Fruit fly (Drosophila melanogaster) whole organism, prepupa: ENCODE data around the gene tna.

Source experiments
- Blimp-1 ChIP-seq: fragments of 200-800 bp; sonication (Bioruptor generic); optimal IDR thresholded peaks from 3 replicates; lab custom pipeline; 2017; ENCODE audit warnings: missing biosample characterization, missing genetic modification characterization, mild to moderate bottlenecking, moderate library complexity, missing genetic modification reagents
- CG10631 ChIP-seq: fragments of 200-800 bp; sonication (Bioruptor generic); optimal IDR thresholded peaks from 2 replicates; lab custom pipeline; 2016; ENCODE audit warnings: missing biosample characterization, missing genetic modification characterization
- CG10669 ChIP-seq: fragments of 200-800 bp; sonication (Bioruptor generic); optimal IDR thresholded peaks from 3 replicates; lab custom pipeline; 2018; ENCODE audit warnings: missing biosample characterization, mild to moderate bottlenecking, missing genetic modification characterization, moderate library complexity
- CG11294 ChIP-seq: fragments of 200-800 bp; sonication (Bioruptor generic); IDR thresholded peaks from 2 replicates; pipeline ENCODE4 v1.3.6; 2022; ENCODE audit warnings: missing biosample characterization, missing genetic modification characterization
- CG15336 ChIP-seq: fragments of 200-800 bp; sonication (Bioruptor generic); IDR thresholded peaks from 2 replicates; pipeline ENCODE4 v1.3.6; 2022; ENCODE audit warnings: missing biosample characterization, missing genetic modification characterization
- CG1621 ChIP-seq: fragments of 200-800 bp; sonication (Bioruptor generic); optimal IDR thresholded peaks from 3 replicates; lab custom pipeline; 2018; ENCODE audit warnings: missing biosample characterization, mild to moderate bottlenecking, missing genetic modification characterization
- CG3032 ChIP-seq: fragments of 200-800 bp; optimal IDR thresholded peaks from 2 replicates; lab custom pipeline; 2019; ENCODE audit warnings: missing biosample characterization, mild to moderate bottlenecking, missing genetic modification characterization, moderate library complexity
- CG31627 ChIP-seq: fragments of 200-800 bp; sonication (Bioruptor generic); optimal IDR thresholded peaks from 3 replicates; lab custom pipeline; 2016; ENCODE audit warnings: missing biosample characterization, missing genetic modification characterization
- CG32006 ChIP-seq: fragments of 200-800 bp; sonication (Bioruptor generic); optimal IDR thresholded peaks from 3 replicates; lab custom pipeline; 2017; ENCODE audit warnings: missing biosample characterization, mild to moderate bottlenecking, missing genetic modification characterization
- CG3919 ChIP-seq: fragments of 200-800 bp; sonication (Bioruptor generic); optimal IDR thresholded peaks from 3 replicates; lab custom pipeline; 2016; ENCODE audit warnings: missing biosample characterization, missing genetic modification characterization
- CG4318 ChIP-seq: fragments of 200-800 bp; sonication (Bioruptor generic); optimal IDR thresholded peaks from 3 replicates; lab custom pipeline; 2017; ENCODE audit warnings: missing biosample characterization, mild to moderate bottlenecking, missing genetic modification characterization
- CG6163 ChIP-seq: fragments of 200-800 bp; sonication (Bioruptor generic); IDR thresholded peaks from 3 replicates; pipeline ENCODE4 v1.3.6; 2022; ENCODE audit warnings: missing biosample characterization, missing genetic modification characterization
- CG6276 ChIP-seq: fragments of 200-800 bp; sonication (Bioruptor generic); optimal IDR thresholded peaks from 2 replicates; lab custom pipeline; 2017; ENCODE audit warnings: missing biosample characterization, mild to moderate bottlenecking, missing genetic modification characterization
- CG6792 ChIP-seq: fragments of 200-800 bp; sonication (Bioruptor generic); optimal IDR thresholded peaks from 3 replicates; lab custom pipeline; 2016; ENCODE audit warnings: missing biosample characterization, missing genetic modification characterization
- CG6808 ChIP-seq: fragments of 200-800 bp; sonication (Bioruptor generic); optimal IDR thresholded peaks from 3 replicates; lab custom pipeline; 2017; ENCODE audit warnings: missing biosample characterization, missing genetic modification characterization, mild to moderate bottlenecking, moderate library complexity, missing genetic modification reagents
- CG6854 ChIP-seq: fragments of 200-800 bp; sonication (Bioruptor generic); optimal IDR thresholded peaks from 2 replicates; lab custom pipeline; 2017; ENCODE audit warnings: missing biosample characterization, mild to moderate bottlenecking, missing genetic modification characterization
- CG7368 ChIP-seq: fragments of 200-800 bp; sonication (Bioruptor generic); optimal IDR thresholded peaks from 3 replicates; lab custom pipeline; 2016; ENCODE audit warnings: missing biosample characterization, missing genetic modification characterization
- CG8119 ChIP-seq: fragments of 200-800 bp; sonication (Bioruptor generic); IDR thresholded peaks from 3 replicates; pipeline ENCODE4 v1.3.6; 2022; ENCODE audit warnings: missing biosample characterization, missing genetic modification characterization
- CG8319 ChIP-seq: fragments of 200-800 bp; sonication (Bioruptor generic); optimal IDR thresholded peaks from 3 replicates; lab custom pipeline; 2016; ENCODE audit warnings: missing biosample characterization, missing genetic modification characterization
- CG8632 ChIP-seq: fragments of 200-800 bp; sonication (Bioruptor generic); optimal IDR thresholded peaks from 3 replicates; lab custom pipeline; 2016; ENCODE audit warnings: missing biosample characterization, missing genetic modification characterization
- CG9139 ChIP-seq: fragments of 200-800 bp; sonication (Bioruptor generic); optimal IDR thresholded peaks from 3 replicates; lab custom pipeline; 2017; ENCODE audit warnings: missing biosample characterization, mild to moderate bottlenecking, missing genetic modification characterization
- Eip93F ChIP-seq: fragments of 200-800 bp; sonication (Bioruptor generic); optimal IDR thresholded peaks from 2 replicates; lab custom pipeline; 2016; ENCODE audit warnings: missing biosample characterization, mild to moderate bottlenecking, missing genetic modification characterization
- Ets96B ChIP-seq: fragments of 200-800 bp; optimal IDR thresholded peaks from 2 replicates; lab custom pipeline; 2019; ENCODE audit warnings: missing biosample characterization, mild to moderate bottlenecking, missing genetic modification characterization, moderate library complexity
- Hr38 ChIP-seq: sonication (Bioruptor generic); optimal IDR thresholded peaks from 2 replicates; lab custom pipeline; 2016; ENCODE audit warnings: missing biosample characterization, missing genetic modification characterization
- Hr39 ChIP-seq: fragments of 200-800 bp; sonication (Bioruptor generic); optimal IDR thresholded peaks from 2 replicates; lab custom pipeline; 2016; ENCODE audit warnings: missing biosample characterization, missing genetic modification characterization
- Hr4 ChIP-seq: fragments of 200-800 bp; sonication (Bioruptor generic); optimal IDR thresholded peaks from 3 replicates; lab custom pipeline; 2016; ENCODE audit warnings: missing biosample characterization, missing genetic modification characterization
- Lpt ChIP-seq: fragments of 200-800 bp; sonication (Bioruptor generic); optimal IDR thresholded peaks from 3 replicates; lab custom pipeline; 2016; ENCODE audit warnings: missing biosample characterization, missing genetic modification characterization
- Sox14 ChIP-seq: fragments of 200-800 bp; sonication (Bioruptor generic); optimal IDR thresholded peaks from 3 replicates; lab custom pipeline; 2016; ENCODE audit warnings: missing biosample characterization, missing genetic modification characterization
- achi ChIP-seq: fragments of 200-800 bp; sonication (Bioruptor generic); optimal IDR thresholded peaks from 3 replicates; lab custom pipeline; 2016; ENCODE audit warnings: missing biosample characterization, missing genetic modification characterization
- acj6 ChIP-seq: fragments of 200-800 bp; sonication (Bioruptor generic); optimal IDR thresholded peaks from 3 replicates; lab custom pipeline; 2016; ENCODE audit warnings: missing biosample characterization, missing genetic modification characterization
- cyc ChIP-seq: fragments of 200-800 bp; sonication (Bioruptor generic); optimal IDR thresholded peaks from 3 replicates; lab custom pipeline; 2016; ENCODE audit warnings: missing biosample characterization, missing genetic modification characterization
- dac ChIP-seq: fragments of 200-800 bp; sonication (Bioruptor generic); optimal IDR thresholded peaks from 2 replicates; lab custom pipeline; 2017; ENCODE audit warnings: missing biosample characterization, mild to moderate bottlenecking, missing genetic modification characterization
- dsx ChIP-seq: fragments of 200-800 bp; optimal IDR thresholded peaks from 3 replicates; lab custom pipeline; 2019; ENCODE audit warnings: missing biosample characterization, mild to moderate bottlenecking, missing genetic modification characterization, moderate library complexity; ENCODE audit not compliant: poor library complexity, severe bottlenecking
- eg ChIP-seq: fragments of 200-800 bp; sonication (Bioruptor generic); IDR thresholded peaks from 3 replicates; pipeline ENCODE4 v1.3.6; 2022; ENCODE audit warnings: missing biosample characterization, missing genetic modification characterization
- fd85E ChIP-seq: fragments of 200-800 bp; sonication (Bioruptor generic); optimal IDR thresholded peaks from 3 replicates; lab custom pipeline; 2016; ENCODE audit warnings: missing biosample characterization, missing genetic modification characterization
- fkh ChIP-seq: fragments of 200-800 bp; sonication (Bioruptor generic); optimal IDR thresholded peaks from 3 replicates; lab custom pipeline; 2017; ENCODE audit warnings: missing biosample characterization, mild to moderate bottlenecking, missing genetic modification characterization, moderate library complexity
- lz ChIP-seq: fragments of 200-800 bp; sonication (Bioruptor generic); optimal IDR thresholded peaks from 3 replicates; lab custom pipeline; 2016; ENCODE audit warnings: missing biosample characterization, missing genetic modification characterization
- net ChIP-seq: fragments of 200-800 bp; sonication (Bioruptor generic); optimal IDR thresholded peaks from 3 replicates; lab custom pipeline; 2016; ENCODE audit warnings: missing biosample characterization, missing genetic modification characterization
- pdm3 ChIP-seq: fragments of 200-800 bp; sonication (Bioruptor generic); optimal IDR thresholded peaks from 3 replicates; lab custom pipeline; 2016; ENCODE audit warnings: missing biosample characterization, missing genetic modification characterization
- salr ChIP-seq, 2 experiments: fragments of 200-800 bp; sonication (Bioruptor generic); optimal IDR thresholded peaks; 3 replicates each; lab custom pipeline; 2016 to 2018; ENCODE audit warnings: missing biosample characterization in 2 of 2, missing genetic modification characterization in 2 of 2, mild to moderate bottlenecking in 1 of 2
- spab ChIP-seq: fragments of 200-800 bp; sonication (Bioruptor generic); optimal IDR thresholded peaks from 2 replicates; lab custom pipeline; 2017; ENCODE audit warnings: missing biosample characterization, mild to moderate bottlenecking, missing genetic modification characterization, missing genetic modification reagents
- ss ChIP-seq, 2 experiments: fragments of 200-800 bp; sonication (Bioruptor generic); optimal IDR thresholded peaks; 2 replicates in 1 of 2; 3 replicates in 1 of 2; lab custom pipeline; 2017 to 2018; ENCODE audit warnings: mild to moderate bottlenecking in 2 of 2, missing biosample characterization in 2 of 2, missing genetic modification characterization in 2 of 2, moderate library complexity in 1 of 2
- vri ChIP-seq: fragments of 200-800 bp; sonication (Bioruptor generic); optimal IDR thresholded peaks from 3 replicates; lab custom pipeline; 2016; ENCODE audit warnings: missing biosample characterization, mild to moderate bottlenecking, missing genetic modification characterization

tna gene

dm6 chr3L:10792569-10792968, 42.8 kb upstream of the tna start:
- TF ChIP-seq Sox14 (GFP tag; lab: Kevin White, UChicago) (no peak), vri (no peak), ss (GFP tag; optimal IDR thresholded peaks at IDR 0.05; lab: Kevin White, UChicago) (no peak), CG6276 (GFP tag; lab: Kevin White, UChicago) (peak; percentile 76), salr (GFP tag; optimal IDR thresholded peaks at IDR 0.05; lab: Kevin White, UChicago) (no peak), fkh (GFP tag; lab: Kevin White, UChicago) (no peak), Hr39 (GFP tag; lab: Kevin White, UChicago) (no peak), CG1621 (no peak), Eip93F (GFP tag; lab: Kevin White, UChicago) (no peak), fd85E (GFP tag; lab: Kevin White, UChicago) (no peak), Blimp-1 (GFP tag; lab: Kevin White, UChicago) (no peak), CG6792 (no peak), eg (GFP tag; lab: Robert Waterston, UW) (peak; percentile 87), CG31627 (GFP tag; lab: Kevin White, UChicago) (no peak), CG7368 (no peak), acj6 (GFP tag; lab: Kevin White, UChicago) (no peak), net (GFP tag; lab: Kevin White, UChicago) (no peak), Hr38 (GFP tag; lab: Kevin White, UChicago) (peak; percentile 1), CG6854 (no peak), lz (GFP tag; lab: Kevin White, UChicago) (no peak), dac (GFP tag; lab: Kevin White, UChicago) (no peak), CG8119 (GFP tag; lab: Robert Waterston, UW) (peak; percentile 81), CG3032 (tag; lab: Kevin White, UChicago) (no peak), CG6163 (GFP tag; lab: Robert Waterston, UW) (peak; percentile 72; the same call in 2 of the 3 replicates), spab (GFP tag; lab: Kevin White, UChicago) (no peak), CG10669 (GFP tag; lab: Kevin White, UChicago) (no peak), CG32006 (GFP tag; lab: Kevin White, UChicago) (no peak), CG15336 (GFP tag; lab: Robert Waterston, UW) (peak; percentile 73), pdm3 (GFP tag; lab: Kevin White, UChicago) (no peak), CG9139 (GFP tag; lab: Kevin White, UChicago) (no peak), CG8319 (GFP tag; lab: Kevin White, UChicago) (no peak), CG4318 (GFP tag; lab: Kevin White, UChicago) (no peak), Lpt (GFP tag; lab: Kevin White, UChicago) (peak; percentile 53), achi (no peak), dsx (GFP tag; lab: Kevin White, UChicago) (no peak), CG8632 (GFP tag; lab: Kevin White, UChicago) (no peak), Hr4 (GFP tag; lab: Kevin White, UChicago) (no peak), CG6808 (no peak), Ets96B (tag; lab: Kevin White, UChicago) (no peak), CG11294 (GFP tag; lab: Robert Waterston, UW) (no peak), cyc (GFP tag; lab: Kevin White, UChicago) (no peak), CG3919 (no peak), CG10631 (GFP tag; lab: Kevin White, UChicago) (no peak)
